Worm (Caenorhabditis elegans) whole organism, L4 larva: ENCODE results near the gene R52.5.

Source experiments
- ceh-20 ChIP-seq: fragments of 200-800 bp; sonication (Bioruptor generic); IDR thresholded peaks from 2 replicates; pipeline ENCODE4 v1.3.6; 2022; ENCODE audit warnings: missing genetic modification reagents, missing genetic modification characterization, missing compliant biosample characterization
- jun-1 ChIP-seq: fragments of 150-350 bp; optimal IDR thresholded peaks from 2 replicates; lab custom pipeline; 2014; ENCODE audit warnings: missing biosample characterization, missing genetic modification reagents, missing genetic modification characterization
- lin-15B ChIP-seq: fragments of 150-350 bp; sonication (generic microtip); optimal IDR thresholded peaks from 3 replicates; lab custom pipeline; 2014; ENCODE audit warnings: missing biosample characterization, missing genetic modification characterization
- lin-29 ChIP-seq: fragments of 200-800 bp; sonication (Bioruptor generic); IDR thresholded peaks from 2 replicates; pipeline ENCODE4 v1.3.6; 2022; ENCODE audit warnings: missing genetic modification reagents, missing genetic modification characterization, missing compliant biosample characterization
- lin-38 ChIP-seq: fragments of 200-800 bp; sonication (Bioruptor generic); IDR thresholded peaks from 2 replicates; pipeline ENCODE4 v1.3.6; 2022; ENCODE audit warnings: missing genetic modification reagents, missing genetic modification characterization, missing compliant biosample characterization
- lin-39 ChIP-seq: fragments of 150-350 bp; optimal IDR thresholded peaks from 2 replicates; lab custom pipeline; 2014; ENCODE audit warnings: missing biosample characterization, missing genetic modification reagents, missing genetic modification characterization
- nhr-28 ChIP-seq: fragments of 150-350 bp; optimal IDR thresholded peaks from 2 replicates; lab custom pipeline; 2014; ENCODE audit warnings: missing biosample characterization, missing genetic modification characterization

DNA sequence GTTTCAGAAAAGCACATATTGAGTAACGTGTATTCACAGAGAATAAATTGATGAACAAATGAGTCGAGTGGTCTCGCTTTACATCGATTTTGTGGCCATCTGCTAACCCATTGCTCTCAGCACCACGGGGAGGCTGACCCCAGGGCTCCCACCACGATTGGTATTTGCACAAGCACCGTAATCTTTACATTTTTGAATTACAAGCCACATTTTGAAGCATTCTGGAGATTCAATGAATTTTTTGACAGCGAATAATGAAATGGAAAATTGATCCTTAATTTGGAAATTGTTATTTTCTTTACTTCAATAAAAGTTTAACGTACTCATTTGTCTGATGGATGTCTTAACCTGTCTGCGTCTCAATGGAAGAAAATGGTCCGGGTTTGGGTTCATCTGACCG lies 35.7 kb upstream of the R52.5 start, which contains the start of gene C40A11.6:
- TF ChIP-seq lin-38 (no peak), lin-39 (tag; lab: Kevin White, UChicago) (no peak), lin-29 (no peak), nhr-28 (tag; lab: Kevin White, UChicago) (no peak), jun-1 (tag; lab: Kevin White, UChicago) (no peak), ceh-20 (GFP tag; lab: Robert Waterston, UW) (no peak), lin-15B (tag; lab: Kevin White, UChicago) (no peak)
